Worm (Caenorhabditis elegans) whole organism, young adult: Measurements from ENCODE around the gene ztf-9.

Experiments
- F37B4.10 ChIP-seq: fragments of 200-800 bp; sonication (Bioruptor generic); IDR thresholded peaks from 2 replicates; pipeline ENCODE4 v1.3.6; 2022; ENCODE audit warnings: missing genetic modification characterization, missing compliant biosample characterization
- F52B5.7 ChIP-seq: sonication (generic microtip); optimal IDR thresholded peaks from 2 replicates; lab custom pipeline; 2016; ENCODE audit warnings: mild to moderate bottlenecking, missing genetic modification characterization, missing compliant biosample characterization
- F55B11.4 ChIP-seq: sonication (generic microtip); optimal IDR thresholded peaks from 2 replicates; lab custom pipeline; 2016; ENCODE audit warnings: missing compliant biosample characterization, missing genetic modification characterization, borderline replicate concordance; ENCODE audit not compliant: insufficient read depth
- F57A8.1 ChIP-seq: fragments of 200-800 bp; sonication (Bioruptor generic); optimal IDR thresholded peaks from 2 replicates; lab custom pipeline; 2018; ENCODE audit warnings: mild to moderate bottlenecking, missing genetic modification characterization, moderate library complexity, missing compliant biosample characterization
- F57C9.4 ChIP-seq: sonication (generic microtip); optimal IDR thresholded peaks from 2 replicates; lab custom pipeline; 2017; ENCODE audit warnings: mild to moderate bottlenecking, missing genetic modification characterization, missing compliant biosample characterization
- Y53G8AR.9 ChIP-seq: fragments of 200-800 bp; sonication (Bioruptor generic); conservative IDR thresholded peaks from 2 replicates; pipeline ENCODE4 v1.3.6; 2022; ENCODE audit warnings: missing genetic modification reagents, missing genetic modification characterization, missing compliant biosample characterization
- aptf-3 ChIP-seq: fragments of 200-800 bp; sonication (Bioruptor generic); IDR thresholded peaks from 2 replicates; pipeline ENCODE4 v1.3.6; 2022; ENCODE audit warnings: missing genetic modification characterization, missing compliant biosample characterization
- atf-7 ChIP-seq: sonication (generic microtip); optimal IDR thresholded peaks from 2 replicates; lab custom pipeline; 2017; ENCODE audit warnings: mild to moderate bottlenecking, missing genetic modification characterization, missing compliant biosample characterization
- attf-5 ChIP-seq: fragments of 200-800 bp; sonication (Bioruptor generic); optimal IDR thresholded peaks from 2 replicates; lab custom pipeline; 2018; ENCODE audit warnings: mild to moderate bottlenecking, missing genetic modification characterization, missing compliant biosample characterization
- attf-6 ChIP-seq: fragments of 200-800 bp; sonication (Bioruptor generic); IDR thresholded peaks from 2 replicates; pipeline ENCODE4 v1.3.6; 2022; ENCODE audit warnings: missing genetic modification reagents, missing genetic modification characterization, missing compliant biosample characterization
- bed-1 ChIP-seq: fragments of 200-800 bp; sonication (Bioruptor generic); IDR thresholded peaks from 2 replicates; pipeline ENCODE4 v1.3.6; 2022; ENCODE audit warnings: missing genetic modification reagents, missing genetic modification characterization, missing compliant biosample characterization
- cebp-2 ChIP-seq: fragments of 200-800 bp; sonication (Bioruptor generic); IDR thresholded peaks from 2 replicates; pipeline ENCODE4 v1.3.6; 2022; ENCODE audit warnings: missing genetic modification characterization, missing compliant biosample characterization
- ceh-100 ChIP-seq: fragments of 200-800 bp; sonication (Bioruptor generic); IDR thresholded peaks from 2 replicates; pipeline ENCODE4 v1.3.6; 2022; ENCODE audit warnings: missing genetic modification reagents, missing genetic modification characterization, missing compliant biosample characterization
- ceh-91 ChIP-seq: fragments of 200-800 bp; sonication (Bioruptor generic); IDR thresholded peaks from 2 replicates; pipeline ENCODE4 v1.3.6; 2022; ENCODE audit warnings: missing genetic modification reagents, missing genetic modification characterization, missing compliant biosample characterization
- dpff-1 ChIP-seq: sonication (generic microtip); optimal IDR thresholded peaks from 2 replicates; lab custom pipeline; 2017; ENCODE audit warnings: mild to moderate bottlenecking, missing genetic modification characterization, missing compliant biosample characterization
- dpl-1 ChIP-seq: fragments of 150-350 bp; optimal IDR thresholded peaks from 2 replicates; lab custom pipeline; 2014; ENCODE audit warnings: missing biosample characterization, missing genetic modification reagents, missing genetic modification characterization
- efl-1 ChIP-seq: fragments of 150-350 bp; optimal IDR thresholded peaks from 2 replicates; lab custom pipeline; 2014; ENCODE audit warnings: missing biosample characterization, missing genetic modification reagents, missing genetic modification characterization
- egl-18 ChIP-seq: fragments of 200-800 bp; sonication (Bioruptor generic); IDR thresholded peaks from 2 replicates; pipeline ENCODE4 v1.3.6; 2022; ENCODE audit warnings: missing genetic modification reagents, missing genetic modification characterization, missing compliant biosample characterization
- ekl-4 ChIP-seq: fragments of 200-800 bp; sonication (Bioruptor generic); IDR thresholded peaks from 2 replicates; pipeline ENCODE4 v1.3.6; 2022; ENCODE audit warnings: missing genetic modification reagents, missing genetic modification characterization, missing compliant biosample characterization
- lag-1 ChIP-seq: fragments of 200-800 bp; sonication (Bioruptor generic); IDR thresholded peaks from 2 replicates; pipeline ENCODE4 v1.3.6; 2022; ENCODE audit warnings: missing genetic modification reagents, missing genetic modification characterization, missing compliant biosample characterization
- lin-35 ChIP-seq, 3 experiments: fragments of 150-350 bp in 2 of 3; sonication (generic microtip) in 1 of 3; optimal IDR thresholded peaks; 2 replicates each; lab custom pipeline; 2014 to 2018; ENCODE audit warnings: missing biosample characterization in 3 of 3, missing genetic modification characterization in 3 of 3, missing genetic modification reagents in 3 of 3
- lin-40 ChIP-seq: sonication (generic microtip); optimal IDR thresholded peaks from 2 replicates; lab custom pipeline; 2016; ENCODE audit warnings: missing genetic modification characterization, mild to moderate bottlenecking, missing compliant biosample characterization, missing genotype, missing genetic modification reagents
- lir-1 ChIP-seq: fragments of 200-800 bp; sonication (Bioruptor generic); conservative IDR thresholded peaks from 2 replicates; pipeline ENCODE4 v1.3.6; 2022; ENCODE audit warnings: missing genetic modification reagents, missing genetic modification characterization, missing compliant biosample characterization
- lsl-1 ChIP-seq: fragments of 200-800 bp; sonication (Bioruptor generic); optimal IDR thresholded peaks from 2 replicates; lab custom pipeline; 2018; ENCODE audit warnings: mild to moderate bottlenecking, missing genetic modification characterization, moderate library complexity, missing compliant biosample characterization
- lsy-27 ChIP-seq: sonication (generic microtip); optimal IDR thresholded peaks from 2 replicates; lab custom pipeline; 2017; ENCODE audit warnings: missing genetic modification characterization, mild to moderate bottlenecking, missing compliant biosample characterization, antibody characterized with exemption, missing genotype, borderline replicate concordance; ENCODE audit not compliant: insufficient read depth
- madf-6 ChIP-seq: fragments of 200-800 bp; sonication (Bioruptor generic); IDR thresholded peaks from 2 replicates; pipeline ENCODE4 v1.3.6; 2022; ENCODE audit warnings: missing genetic modification reagents, missing genetic modification characterization, missing compliant biosample characterization
- pha-4 ChIP-seq: fragments of 150-350 bp; sonication (generic microtip); optimal IDR thresholded peaks from 2 replicates; lab custom pipeline; 2014; ENCODE audit warnings: missing biosample characterization, missing genetic modification reagents, missing genetic modification characterization
- rcor-1 ChIP-seq: fragments of 200-800 bp; sonication (Bioruptor generic); IDR thresholded peaks from 2 replicates; pipeline ENCODE4 v1.3.6; 2022; ENCODE audit warnings: missing genetic modification reagents, missing genetic modification characterization, missing compliant biosample characterization
- rec-8 ChIP-seq, 2 experiments: sonication (generic microtip); optimal IDR thresholded peaks; 2 replicates each; lab custom pipeline; 2016; ENCODE audit warnings: mild to moderate bottlenecking in 2 of 2, missing genetic modification characterization in 2 of 2, missing genetic modification reagents in 2 of 2, missing genotype in 2 of 2, missing biosample characterization in 1 of 2, missing compliant biosample characterization in 1 of 2, moderate library complexity in 1 of 2
- repo-1 ChIP-seq: sonication (generic microtip); optimal IDR thresholded peaks from 2 replicates; lab custom pipeline; 2017; ENCODE audit warnings: mild to moderate bottlenecking, missing genetic modification characterization, missing compliant biosample characterization
- sdz-38 ChIP-seq: sonication (generic microtip); optimal IDR thresholded peaks from 2 replicates; lab custom pipeline; 2016; ENCODE audit warnings: missing genotype, missing genetic modification characterization, missing compliant biosample characterization
- zfh-2 ChIP-seq: fragments of 200-800 bp; sonication (Bioruptor generic); conservative IDR thresholded peaks from 2 replicates; pipeline ENCODE4 v1.3.6; 2022; ENCODE audit warnings: missing genetic modification reagents, missing genetic modification characterization, missing compliant biosample characterization
- ztf-18 ChIP-seq: sonication (generic microtip); optimal IDR thresholded peaks from 2 replicates; lab custom pipeline; 2016; ENCODE audit warnings: missing genotype, mild to moderate bottlenecking, missing genetic modification characterization, missing compliant biosample characterization
- ztf-22 ChIP-seq: fragments of 200-800 bp; sonication (Bioruptor generic); optimal IDR thresholded peaks from 2 replicates; lab custom pipeline; 2018; ENCODE audit warnings: mild to moderate bottlenecking, missing genetic modification characterization, moderate library complexity, missing compliant biosample characterization
- ztf-26 ChIP-seq: sonication (generic microtip); optimal IDR thresholded peaks from 2 replicates; lab custom pipeline; 2017; ENCODE audit warnings: missing genetic modification characterization, missing compliant biosample characterization
- ztf-3 ChIP-seq: fragments of 200-800 bp; sonication (Bioruptor generic); optimal IDR thresholded peaks from 2 replicates; lab custom pipeline; 2018; ENCODE audit warnings: mild to moderate bottlenecking, missing genetic modification characterization, missing compliant biosample characterization

Gene ztf-9

DNA sequence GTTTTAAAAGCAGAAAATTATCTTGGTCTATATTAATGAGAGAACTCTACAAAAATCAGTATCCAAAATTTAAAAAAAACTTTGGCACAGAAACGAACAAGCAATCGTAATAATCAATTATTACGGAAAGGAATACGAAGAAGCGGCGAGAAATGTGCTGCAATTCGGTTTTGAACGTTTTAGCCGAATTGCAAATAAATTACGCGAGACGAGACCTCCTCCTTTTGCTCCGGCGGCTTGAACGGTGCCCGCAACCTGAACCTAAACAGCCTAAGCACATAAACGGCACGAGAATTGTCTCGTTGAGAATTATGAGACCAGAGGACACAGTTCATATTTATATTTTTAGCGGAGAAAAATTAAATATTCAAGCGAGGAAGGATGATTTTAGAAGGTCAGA lies 2.6 kb downstream of the ztf-9 start (continued):
- TF ChIP-seq attf-6 (peak; percentile 55), lsl-1 (GFP tag; lab: Kevin White, UChicago) (no peak), lsy-27 (tag; lab: Kevin White, UChicago) (no peak), ztf-18 (no peak), ekl-4 (GFP tag; lab: Robert Waterston, UW) (peak; percentile 64; the same call in 1 of the 2 replicates), ceh-100 (no peak), atf-7 (no peak), efl-1 (GFP tag; lab: Kevin White, UChicago) (no peak), rec-8 (tag; optimal IDR thresholded peaks at IDR 0.05; lab: Kevin White, UChicago) (no peak), ztf-3 (GFP tag; lab: Kevin White, UChicago) (no peak), bed-1 (GFP tag; lab: Robert Waterston, UW) (no peak), aptf-3 (no peak), F57A8.1 (GFP tag; lab: Kevin White, UChicago) (no peak), pha-4 (tag; lab: Kevin White, UChicago) (no peak), F37B4.10 (GFP tag; lab: Robert Waterston, UW) (no peak), F55B11.4 (tag; lab: Kevin White, UChicago) (no peak), madf-6 (GFP tag; lab: Robert Waterston, UW) (peak; percentile 67), sdz-38 (tag; lab: Kevin White, UChicago) (no peak), F57C9.4 (tag; lab: Kevin White, UChicago) (no peak), lin-40 (tag; lab: Kevin White, UChicago) (no peak), lir-1 (no peak), dpff-1 (tag; lab: Kevin White, UChicago) (no peak), egl-18 (GFP tag; lab: Robert Waterston, UW) (no peak), dpl-1 (GFP tag; lab: Kevin White, UChicago) (no peak), F52B5.7 (tag; lab: Kevin White, UChicago) (peak; percentile 57), ztf-26 (tag; lab: Kevin White, UChicago) (no peak), lin-35 (GFP tag; optimal IDR thresholded peaks at IDR 0.05; lab: Kevin White, UChicago) (no peak), lag-1 (GFP tag; lab: Robert Waterston, UW) (no peak), cebp-2 (no peak)

ce11 chrV:9685559-9685958 lies 6.4 kb downstream of the ztf-9 start, which contains the start of gene ZK287.4:
Gene ZK287.4, minus strand, starts transcription at chrV:9685659.
- TF ChIP-seq ztf-22 (GFP tag; lab: Kevin White, UChicago) (no peak), F57C9.4 (tag; lab: Kevin White, UChicago) (no peak), bed-1 (GFP tag; lab: Robert Waterston, UW) (no peak), attf-5 (no peak), repo-1 (tag; lab: Kevin White, UChicago) (no peak), rcor-1 (GFP tag; lab: Robert Waterston, UW) (no peak), ceh-91 (no peak), F37B4.10 (GFP tag; lab: Robert Waterston, UW) (no peak)
- TF ChIP-seq, all 124 proteins: peak for 0

ce11 chrV:9680260-9680659 lies 11.7 kb downstream of the ztf-9 start:
- TF ChIP-seq Y53G8AR.9 (GFP tag; lab: Robert Waterston, UW), result no peak
- no peak for TF ChIP-seq zfh-2 (GFP tag; lab: Robert Waterston, UW)
